Worm (Caenorhabditis elegans) whole organism, late embryonic: ENCODE measurements around the gene F08G2.5.

Experiments
- K09A11.1 ChIP-seq: sonication (generic microtip); optimal IDR thresholded peaks from 2 replicates; lab custom pipeline; 2017; ENCODE audit warnings: antibody characterized with exemption, mild to moderate bottlenecking, missing genetic modification characterization, missing compliant biosample characterization; ENCODE audit not compliant: insufficient read depth
- ama-1 ChIP-seq: fragments of 150-350 bp; optimal IDR thresholded peaks from 2 replicates; lab custom pipeline; 2014
- ceh-30 ChIP-seq: fragments of 150-350 bp; optimal IDR thresholded peaks from 2 replicates; lab custom pipeline; 2014; ENCODE audit warnings: missing biosample characterization, missing genetic modification characterization
- ceh-34 ChIP-seq: sonication (generic microtip); optimal IDR thresholded peaks from 2 replicates; lab custom pipeline; 2016; ENCODE audit warnings: mild to moderate bottlenecking, missing genetic modification characterization, missing compliant biosample characterization
- ceh-6 ChIP-seq: fragments of 200-800 bp; sonication (Bioruptor generic); optimal IDR thresholded peaks from 2 replicates; lab custom pipeline; 2018; ENCODE audit warnings: mild to moderate bottlenecking, missing genetic modification characterization, missing compliant biosample characterization
- fkh-10 ChIP-seq: fragments of 150-350 bp; optimal IDR thresholded peaks from 2 replicates; lab custom pipeline; 2014; ENCODE audit warnings: missing biosample characterization, missing genetic modification reagents, missing genetic modification characterization
- mec-3 ChIP-seq: sonication (generic microtip); optimal IDR thresholded peaks from 2 replicates; lab custom pipeline; 2016; ENCODE audit warnings: borderline replicate concordance, missing genetic modification characterization, missing compliant biosample characterization
- nhr-11 ChIP-seq: fragments of 150-350 bp; optimal IDR thresholded peaks from 2 replicates; lab custom pipeline; 2014; ENCODE audit warnings: missing biosample characterization, missing genetic modification characterization
- odd-2 ChIP-seq: sonication (generic microtip); optimal IDR thresholded peaks from 2 replicates; lab custom pipeline; 2017; ENCODE audit warnings: antibody characterized with exemption, mild to moderate bottlenecking, missing genetic modification characterization, missing compliant biosample characterization
- pqm-1 ChIP-seq: sonication (generic microtip); optimal IDR thresholded peaks from 2 replicates; lab custom pipeline; 2016; ENCODE audit warnings: missing genetic modification characterization, missing compliant biosample characterization
- sox-4 ChIP-seq: sonication (generic microtip); optimal IDR thresholded peaks from 2 replicates; lab custom pipeline; 2017; ENCODE audit warnings: mild to moderate bottlenecking, missing genetic modification characterization, inconsistent platforms, missing compliant biosample characterization
- unc-55 ChIP-seq: sonication (generic microtip); optimal IDR thresholded peaks from 2 replicates; lab custom pipeline; 2017; ENCODE audit warnings: missing biosample characterization, missing genetic modification reagents, missing genetic modification characterization

ce11 chrII:13786899-13787298 lies 46.5 kb downstream of the F08G2.5 start:
- TF ChIP-seq pqm-1 (no peak), odd-2 (no peak), ceh-30 (tag; lab: Kevin White, UChicago) (no peak), mec-3 (tag; lab: Kevin White, UChicago) (no peak), K09A11.1 (tag; lab: Kevin White, UChicago) (no peak), ama-1 (no peak), ceh-34 (no peak), nhr-11 (tag; lab: Kevin White, UChicago) (no peak), sox-4 (tag; lab: Kevin White, UChicago) (no peak), unc-55 (no peak), ceh-6 (GFP tag; lab: Kevin White, UChicago) (no peak), fkh-10 (GFP tag; lab: Kevin White, UChicago) (no peak)
